Worm (Caenorhabditis elegans) whole organism, late embryonic: ENCODE data around the gene ech-9.

Experiments used
- ama-1 ChIP-seq: fragments of 150-350 bp; optimal IDR thresholded peaks from 2 replicates; lab custom pipeline; 2014
- mec-3 ChIP-seq: sonication (generic microtip); optimal IDR thresholded peaks from 2 replicates; lab custom pipeline; 2016; ENCODE audit warnings: borderline replicate concordance, missing genetic modification characterization, missing compliant biosample characterization
- ztf-16 ChIP-seq: sonication (generic microtip); optimal IDR thresholded peaks from 2 replicates; lab custom pipeline; 2017; ENCODE audit warnings: missing genetic modification characterization, missing compliant biosample characterization

DNA sequence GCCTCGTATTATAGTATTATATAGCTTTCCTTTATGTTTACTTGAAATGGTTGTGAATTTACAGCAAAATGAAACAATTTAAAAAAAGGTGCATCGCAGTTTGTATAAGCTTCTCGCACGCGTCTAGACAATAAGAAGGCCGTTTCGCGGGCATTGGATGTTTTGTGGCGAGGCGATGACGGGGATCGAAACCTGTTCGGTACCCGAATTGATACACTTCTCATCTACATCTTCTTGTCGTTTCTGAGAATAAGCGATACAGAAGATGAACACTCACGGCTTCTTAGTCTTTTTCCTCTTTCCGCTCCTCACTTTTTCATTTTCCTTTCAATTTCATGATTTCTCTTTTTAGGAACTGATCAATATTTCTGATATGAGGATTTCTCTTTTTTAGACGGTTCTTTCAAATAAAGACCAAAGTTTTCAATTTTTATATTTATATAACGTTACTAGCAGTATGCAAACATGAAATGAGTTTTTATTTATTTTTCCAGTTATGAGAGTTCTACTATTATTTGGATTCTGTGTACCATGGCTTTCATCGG, 10.6 kb upstream of the ech-9 start, which contains the start of gene F01G10.10:
- TF ChIP-seq mec-3 (tag; lab: Kevin White, UChicago) (no peak), ztf-16 (no peak), ama-1 (lab: Kevin White, UChicago) (no peak)
